Fruit fly (Drosophila melanogaster) whole organism, embryonic: Measurements from ENCODE around the gene CG42693.
A peak's percentile ranks its signal among the peaks of the same experiment; 100 is the strongest.

Experiments
- B-H1 ChIP-seq: fragments of 200-800 bp; sonication (Bioruptor generic); IDR thresholded peaks from 3 replicates; pipeline ENCODE4 v1.3.6; 2022; ENCODE audit warnings: missing biosample characterization, missing genetic modification characterization
- Bgb ChIP-seq: fragments of 200-800 bp; sonication (Bioruptor generic); IDR thresholded peaks from 2 replicates; pipeline ENCODE4 v1.3.6; 2022; ENCODE audit warnings: missing biosample characterization, missing genetic modification characterization; ENCODE audit not compliant: partially characterized antibody
- CG10147 ChIP-seq: fragments of 200-800 bp; sonication (Bioruptor generic); optimal IDR thresholded peaks from 2 replicates; lab custom pipeline; 2019; ENCODE audit warnings: missing biosample characterization, mild to moderate bottlenecking, missing genetic modification characterization, moderate library complexity
- CG10321 ChIP-seq: fragments of 200-800 bp; sonication (Bioruptor generic); IDR thresholded peaks from 2 replicates; pipeline ENCODE4 v1.3.6; 2022; ENCODE audit warnings: missing biosample characterization, missing genetic modification characterization
- CG11247 ChIP-seq: fragments of 200-800 bp; sonication (Bioruptor generic); IDR thresholded peaks from 2 replicates; pipeline ENCODE4 v1.3.6; 2022; ENCODE audit warnings: missing biosample characterization, missing genetic modification characterization
- CG11504 ChIP-seq: fragments of 200-800 bp; sonication (Bioruptor generic); optimal IDR thresholded peaks from 3 replicates; lab custom pipeline; 2019; ENCODE audit warnings: missing biosample characterization, mild to moderate bottlenecking, missing genetic modification characterization, moderate library complexity
- CG11696 ChIP-seq: fragments of 200-800 bp; sonication (Bioruptor generic); IDR thresholded peaks from 2 replicates; pipeline ENCODE4 v1.3.6; 2022; ENCODE audit warnings: missing biosample characterization, missing genetic modification characterization
- CG11723 ChIP-seq: fragments of 200-800 bp; sonication (Bioruptor generic); optimal IDR thresholded peaks from 2 replicates; lab custom pipeline; 2017; ENCODE audit warnings: missing biosample characterization, mild to moderate bottlenecking, missing genetic modification characterization
- CG15479 ChIP-seq: fragments of 200-800 bp; sonication (Bioruptor generic); optimal IDR thresholded peaks from 3 replicates; lab custom pipeline; 2019; ENCODE audit warnings: missing biosample characterization, mild to moderate bottlenecking, missing genetic modification characterization, moderate library complexity
- CG1603 ChIP-seq: fragments of 200-800 bp; sonication (Bioruptor generic); optimal IDR thresholded peaks from 2 replicates; lab custom pipeline; 2019; ENCODE audit warnings: missing biosample characterization, mild to moderate bottlenecking, missing genetic modification characterization, moderate library complexity
- CG17361 ChIP-seq: fragments of 200-800 bp; sonication (Bioruptor generic); IDR thresholded peaks from 3 replicates; pipeline ENCODE4 v1.3.6; 2022; ENCODE audit warnings: missing biosample characterization, missing genetic modification characterization
- CG4707 ChIP-seq: fragments of 200-800 bp; sonication (Bioruptor generic); optimal IDR thresholded peaks from 2 replicates; lab custom pipeline; 2018; ENCODE audit warnings: missing biosample characterization, mild to moderate bottlenecking, missing genetic modification characterization, moderate library complexity
- CG5180 ChIP-seq: fragments of 200-800 bp; sonication (Bioruptor generic); optimal IDR thresholded peaks from 3 replicates; lab custom pipeline; 2017; ENCODE audit warnings: missing biosample characterization, missing genetic modification characterization, mild to moderate bottlenecking, moderate library complexity, missing genetic modification reagents
- CG7786 ChIP-seq: fragments of 200-800 bp; sonication (Bioruptor generic); optimal IDR thresholded peaks from 2 replicates; lab custom pipeline; 2016; ENCODE audit warnings: missing biosample characterization, missing genetic modification characterization
- CG7963 ChIP-seq: fragments of 200-800 bp; sonication (Bioruptor generic); IDR thresholded peaks from 3 replicates; pipeline ENCODE4 v1.3.6; 2022; ENCODE audit warnings: missing biosample characterization, missing genetic modification characterization; ENCODE audit not compliant: partially characterized antibody
- CG9437 ChIP-seq: fragments of 200-800 bp; sonication (Bioruptor generic); optimal IDR thresholded peaks from 2 replicates; lab custom pipeline; 2018; ENCODE audit warnings: missing biosample characterization, mild to moderate bottlenecking, missing genetic modification characterization
- CrebB ChIP-seq: fragments of 200-800 bp; sonication (Bioruptor generic); optimal IDR thresholded peaks from 3 replicates; lab custom pipeline; 2018; ENCODE audit warnings: missing biosample characterization, mild to moderate bottlenecking, missing genetic modification characterization
- Dbx ChIP-seq: fragments of 200-800 bp; sonication (Bioruptor generic); IDR thresholded peaks from 3 replicates; pipeline ENCODE4 v1.3.6; 2022; ENCODE audit warnings: missing biosample characterization, missing genetic modification characterization
- ERR ChIP-seq: fragments of 200-800 bp; sonication (Bioruptor generic); optimal IDR thresholded peaks from 2 replicates; lab custom pipeline; 2016; ENCODE audit warnings: missing biosample characterization, missing genetic modification characterization
- GATAe ChIP-seq: fragments of 200-800 bp; sonication (Bioruptor generic); conservative IDR thresholded peaks from 2 replicates; pipeline ENCODE4 v1.3.6; 2022; ENCODE audit warnings: missing biosample characterization, missing genetic modification characterization
- Hand ChIP-seq: fragments of 200-800 bp; sonication (Bioruptor generic); optimal IDR thresholded peaks from 2 replicates; lab custom pipeline; 2017; ENCODE audit warnings: mild to moderate bottlenecking, missing biosample characterization, missing genetic modification reagents, missing genetic modification characterization
- Hmx ChIP-seq: fragments of 200-800 bp; sonication (Bioruptor generic); optimal IDR thresholded peaks from 2 replicates; lab custom pipeline; 2016; ENCODE audit warnings: missing biosample characterization, missing genetic modification characterization
- Hr51 ChIP-seq, 2 experiments: fragments of 200-800 bp; sonication (Bioruptor generic); optimal IDR thresholded peaks; 2 replicates in 1 of 2; 3 replicates in 1 of 2; lab custom pipeline; 2016 to 2018; ENCODE audit warnings: missing biosample characterization in 2 of 2, missing genetic modification characterization in 2 of 2, mild to moderate bottlenecking in 1 of 2, moderate library complexity in 1 of 2
- Hsf ChIP-seq: fragments of 200-800 bp; sonication (Bioruptor generic); optimal IDR thresholded peaks from 3 replicates; lab custom pipeline; 2016; ENCODE audit warnings: missing biosample characterization, missing genetic modification characterization
- Lpt ChIP-seq: fragments of >200 bp; optimal IDR thresholded peaks from 2 replicates; lab custom pipeline; 2018; ENCODE audit warnings: missing biosample characterization, missing genetic modification characterization
- Opbp ChIP-seq: fragments of 200-800 bp; sonication (Bioruptor generic); IDR thresholded peaks from 3 replicates; pipeline ENCODE4 v1.3.6; 2022; ENCODE audit warnings: missing biosample characterization, missing genetic modification characterization; ENCODE audit not compliant: partially characterized antibody
- Poxn ChIP-seq: fragments of 200-800 bp; sonication (Bioruptor generic); IDR thresholded peaks from 2 replicates; pipeline ENCODE4 v1.3.6; 2022; ENCODE audit warnings: missing biosample characterization, missing genetic modification characterization
- Sin3A ChIP-seq: fragments of >200 bp; optimal IDR thresholded peaks from 2 replicates; lab custom pipeline; 2018
- Stat92E ChIP-seq, 3 experiments: fragments of >200 bp in 2 of 3; fragments of 200-800 bp in 1 of 3; sonication (Bioruptor generic) in 1 of 3; optimal IDR thresholded peaks; 2 replicates each; lab custom pipeline; 2017 to 2019; ENCODE audit warnings: missing biosample characterization in 3 of 3, missing genetic modification characterization in 3 of 3, mild to moderate bottlenecking in 1 of 3, moderate library complexity in 1 of 3
- Tbp ChIP-seq: fragments of >200 bp; optimal IDR thresholded peaks from 2 replicates; lab custom pipeline; 2018; ENCODE audit warnings: missing biosample characterization, missing genetic modification characterization
- Xrp1 ChIP-seq: fragments of 200-800 bp; sonication (Bioruptor generic); IDR thresholded peaks from 2 replicates; pipeline ENCODE4 v1.3.6; 2022; ENCODE audit warnings: missing biosample characterization, missing genetic modification characterization
- bab2 ChIP-seq: fragments of 200-800 bp; sonication (Bioruptor generic); optimal IDR thresholded peaks from 2 replicates; lab custom pipeline; 2016; ENCODE audit warnings: missing biosample characterization, missing genetic modification characterization
- bowl ChIP-seq: fragments of 200-800 bp; sonication (Bioruptor generic); IDR thresholded peaks from 2 replicates; pipeline ENCODE4 v1.3.6; 2022; ENCODE audit warnings: missing biosample characterization, missing genetic modification characterization
- chif ChIP-seq, 2 experiments: fragments of 200-800 bp; sonication (Bioruptor generic); optimal IDR thresholded peaks; 3 replicates each; lab custom pipeline; 2016; ENCODE audit warnings: missing biosample characterization in 2 of 2, missing genetic modification characterization in 2 of 2
- cwo ChIP-seq: fragments of 200-800 bp; sonication (Bioruptor generic); optimal IDR thresholded peaks from 3 replicates; lab custom pipeline; 2017; ENCODE audit warnings: missing biosample characterization, missing genetic modification characterization, mild to moderate bottlenecking, moderate library complexity, missing genetic modification reagents
- grn ChIP-seq: fragments of 200-800 bp; sonication (Bioruptor generic); optimal IDR thresholded peaks from 3 replicates; lab custom pipeline; 2017; ENCODE audit warnings: missing biosample characterization, missing genetic modification characterization
- hbn ChIP-seq: fragments of 200-800 bp; sonication (Bioruptor generic); IDR thresholded peaks from 2 replicates; pipeline ENCODE4 v1.3.6; 2022; ENCODE audit warnings: missing biosample characterization, missing genetic modification characterization; ENCODE audit not compliant: partially characterized antibody
- nerfin-2 ChIP-seq: fragments of 200-800 bp; sonication (Bioruptor generic); IDR thresholded peaks from 2 replicates; pipeline ENCODE4 v1.3.6; 2022; ENCODE audit warnings: missing biosample characterization, missing genetic modification characterization; ENCODE audit not compliant: partially characterized antibody
- pb ChIP-seq: fragments of 200-800 bp; sonication (Bioruptor generic); optimal IDR thresholded peaks from 3 replicates; lab custom pipeline; 2016; ENCODE audit warnings: missing biosample characterization, missing genetic modification characterization
- peb ChIP-seq: fragments of 200-800 bp; sonication (Bioruptor generic); IDR thresholded peaks from 2 replicates; pipeline ENCODE4 v1.3.6; 2022; ENCODE audit warnings: missing biosample characterization, missing genetic modification characterization
- prd ChIP-seq, 3 experiments: fragments of >200 bp in 2 of 3; fragments of 200-800 bp in 1 of 3; sonication (Bioruptor generic) in 1 of 3; optimal IDR thresholded peaks in 2 of 3; IDR thresholded peaks in 1 of 3; 2 replicates in 2 of 3; 3 replicates in 1 of 3; pipeline versions ENCODE4 v1.3.6 to Lab custom; 2017 to 2022; ENCODE audit warnings: missing biosample characterization in 1 of 3, missing genetic modification characterization in 1 of 3
- salm ChIP-seq: fragments of 200-800 bp; sonication (Bioruptor generic); optimal IDR thresholded peaks from 2 replicates; lab custom pipeline; 2018; ENCODE audit warnings: missing biosample characterization, mild to moderate bottlenecking, missing genetic modification characterization
- sens ChIP-seq: fragments of 200-800 bp; sonication (Bioruptor generic); peaks from one replicate; lab custom pipeline; 2016; ENCODE audit warnings: missing biosample characterization, missing genetic modification characterization
- sens-2 ChIP-seq: fragments of 200-800 bp; sonication (Bioruptor generic); IDR thresholded peaks from 2 replicates; pipeline ENCODE4 v1.3.6; 2022; ENCODE audit warnings: missing biosample characterization, missing genetic modification characterization
- sna ChIP-seq: fragments of 200-800 bp; sonication (Bioruptor generic); IDR thresholded peaks from 2 replicates; pipeline ENCODE4 v1.3.6; 2022; ENCODE audit warnings: missing biosample characterization, missing genetic modification characterization; ENCODE audit not compliant: partially characterized antibody
- tio ChIP-seq: fragments of 200-800 bp; sonication (Bioruptor generic); optimal IDR thresholded peaks from 2 replicates; lab custom pipeline; 2017; ENCODE audit warnings: missing biosample characterization, missing genetic modification characterization, inconsistent platforms
- ttk ChIP-seq: fragments of 200-800 bp; sonication (Bioruptor generic); IDR thresholded peaks from 2 replicates; pipeline ENCODE4 v2.1.2; 2022; ENCODE audit warnings: missing biosample characterization, missing genetic modification characterization
- z ChIP-seq: fragments of 200-800 bp; sonication (Bioruptor generic); IDR thresholded peaks from 3 replicates; pipeline ENCODE4 v1.3.6; 2022; ENCODE audit warnings: missing biosample characterization, missing genetic modification characterization

Gene CG42693

dm6 chr3R:31717299-31718167 is 9.4 kb upstream of the CG42693 start (continued):
- TF ChIP-seq Opbp (no peak), Hsf (peak; percentile 63), CG11247 (GFP tag; lab: Robert Waterston, UW) (no peak), nerfin-2 (GFP tag; lab: Robert Waterston, UW) (no peak), CG11696 (GFP tag; lab: Robert Waterston, UW) (0 out of 2 replicates have a peak, but pooled peaks have one; percentile 30), Hand (GFP tag; lab: Kevin White, UChicago) (peak; percentile 37), Hmx (GFP tag; lab: Kevin White, UChicago) (no peak), bowl (GFP tag; lab: Robert Waterston, UW) (no peak), Sin3A (no peak), grn (no peak), Stat92E (GFP tag; optimal IDR thresholded peaks at IDR 0.05; lab: Kevin White, UChicago) (no peak), sna (GFP tag; lab: Robert Waterston, UW) (no peak), ERR (peak; percentile 63), CG9437 (peak; percentile 51), prd (optimal IDR thresholded peaks at IDR 0.05; lab: Kevin White, UChicago) (no peak), prd (GFP tag; IDR thresholded peaks at IDR 0.05; lab: Robert Waterston, UW) (peak; percentile 74), CG11723 (GFP tag; lab: Kevin White, UChicago) (peak; percentile 18), Lpt (no peak), Tbp (GFP tag; lab: Kevin White, UChicago) (no peak), CG17361 (GFP tag; lab: Robert Waterston, UW) (peak; percentile 77), pb (GFP tag; lab: Kevin White, UChicago) (peak; percentile 52), sens (GFP tag; lab: Kevin White, UChicago) (peak; percentile 85), CG4707 (GFP tag; lab: Kevin White, UChicago) (peak; percentile 29)
- TF ChIP-seq, all 482 proteins: peak for 262

dm6 chr3R:31716265-31716664 is 8.1 kb upstream of the CG42693 start:
- TF ChIP-seq tio (no peak), CG15479 (GFP tag; lab: Kevin White, UChicago) (no peak), CG7963 (GFP tag; lab: Robert Waterston, UW) (no peak), sens-2 (GFP tag; lab: Robert Waterston, UW) (no peak), CG1603 (no peak), peb (GFP tag; lab: Robert Waterston, UW) (no peak), CG10147 (GFP tag; lab: Kevin White, UChicago) (no peak), Hand (GFP tag; lab: Kevin White, UChicago) (no peak), Xrp1 (GFP tag; lab: Robert Waterston, UW) (no peak), Tbp (GFP tag; lab: Kevin White, UChicago) (no peak), z (GFP tag; lab: Robert Waterston, UW) (no peak), CrebB (no peak), Bgb (GFP tag; lab: Robert Waterston, UW) (no peak), salm (no peak)

- TF ChIP-seq CG10321 (GFP tag; lab: Robert Waterston, UW) (no peak), bab2 (GFP tag; lab: Kevin White, UChicago) (no peak), CG7786 (GFP tag; lab: Kevin White, UChicago) (no peak), CG5180 (GFP tag; lab: Kevin White, UChicago) (no peak), cwo (GFP tag; lab: Kevin White, UChicago) (peak; percentile 19), B-H1 (GFP tag; lab: Robert Waterston, UW) (no peak), CG11504 (peak; percentile 60), hbn (GFP tag; lab: Robert Waterston, UW) (no peak), Poxn (no peak), Hr51 (GFP tag; optimal IDR thresholded peaks at IDR 0.05; lab: Kevin White, UChicago) (no peak), chif (GFP tag; optimal IDR thresholded peaks at IDR 0.05; lab: Kevin White, UChicago) (no peak), Dbx (GFP tag; lab: Robert Waterston, UW) (no peak), ttk (no peak), Opbp (no peak), GATAe (GFP tag; lab: Robert Waterston, UW) (no peak)
Observed at dm6 chr3R:31715713-31716024, 7.5 kb upstream of the CG42693 start.
